Fruit fly (Drosophila melanogaster) whole organism, wandering third instar larva: ENCODE measurements around the gene CG5828.

Source experiments
- fru ChIP-seq: fragments of 200-800 bp; sonication (Bioruptor generic); optimal IDR thresholded peaks from 3 replicates; lab custom pipeline; 2016; ENCODE audit warnings: missing biosample characterization, mild to moderate bottlenecking, missing genetic modification characterization
- h ChIP-seq: fragments of 200-800 bp; sonication (Bioruptor generic); optimal IDR thresholded peaks from 3 replicates; lab custom pipeline; 2016; ENCODE audit warnings: missing biosample characterization, mild to moderate bottlenecking, missing genetic modification characterization

- TF ChIP-seq fru (GFP tag; lab: Kevin White, UChicago): no peak
- TF ChIP-seq h (GFP tag; lab: Kevin White, UChicago): no peak
These were observed 22.7 kb downstream of the CG5828 start for dm6 chr2L:5116489-5116888.
